Worm (Caenorhabditis elegans): ENCODE results near the gene scvp-1.
A peak's percentile ranks its signal among the peaks of the same experiment; 100 is the strongest.

scvp-1 gene

ce11 chrV:10931189-10931588 lies at the start of gene scvp-1:
Gene scvp-1, minus strand, starts transcription at chrV:10931289.
- no peak for TF ChIP-seq elt-3 (tag; optimal IDR thresholded peaks at IDR 0.05)
- TF ChIP-seq nhr-85 (tag), result no peak
- TF ChIP-seq hpl-2 (GFP tag; optimal IDR thresholded peaks at IDR 0.05), result no peak
- no peak for TF ChIP-seq pqm-1 (tag; optimal IDR thresholded peaks at IDR 0.05)
- no peak for TF ChIP-seq pax-3 (tag; optimal IDR thresholded peaks at IDR 0.05)
- TF ChIP-seq xbp-1 (tag; optimal IDR thresholded peaks at IDR 0.05), result no peak
- no peak for TF ChIP-seq nhr-71 (tag; optimal IDR thresholded peaks at IDR 0.05)
- TF ChIP-seq nhr-90 (tag; optimal IDR thresholded peaks at IDR 0.05; ENCODE audit: poor library complexity), result no peak
- no peak for TF ChIP-seq ceh-88 (GFP tag; IDR thresholded peaks at IDR 0.05)
- no peak for TF ChIP-seq nhr-76 (tag; optimal IDR thresholded peaks at IDR 0.05)
- no peak for TF ChIP-seq mep-1 (tag; optimal IDR thresholded peaks at IDR 0.05)
- no peak for TF ChIP-seq pag-3 (tag; optimal IDR thresholded peaks at IDR 0.05; ENCODE audit: borderline replicate concordance, insufficient read depth)
- no peak for TF ChIP-seq ceh-8 (GFP tag; optimal IDR thresholded peaks at IDR 0.05)
- no peak for TF ChIP-seq snu-23 (GFP tag; optimal IDR thresholded peaks at IDR 0.05)

DNA sequence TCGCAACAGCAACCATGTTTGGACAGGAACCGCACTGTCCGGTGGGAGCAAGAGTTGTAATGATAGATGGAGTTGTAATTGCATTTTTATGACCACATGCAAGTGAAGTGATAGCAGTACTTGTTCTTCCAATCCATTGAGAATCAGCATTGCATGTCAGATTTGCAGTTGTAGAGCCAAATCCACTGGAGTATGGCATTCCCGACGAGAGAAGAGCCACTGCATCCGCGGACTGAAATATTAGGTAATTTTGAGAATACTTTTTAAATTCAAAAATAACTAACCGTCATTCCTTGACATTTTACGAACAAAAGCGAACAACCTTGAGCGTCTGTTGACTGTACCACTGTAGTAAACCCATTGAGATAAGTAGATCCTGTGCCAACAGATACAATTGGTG lies 44.0 kb upstream of the scvp-1 start:
- TF ChIP-seq nhr-11 (tag; optimal IDR thresholded peaks at IDR 0.05) (no peak), ceh-63 (GFP tag; optimal IDR thresholded peaks at IDR 0.05) (no peak), ceh-88 (GFP tag; IDR thresholded peaks at IDR 0.05) (no peak), elt-2 (tag; optimal IDR thresholded peaks at IDR 0.05) (no peak), nhr-84 (tag; optimal IDR thresholded peaks at IDR 0.05) (no peak), pag-3 (tag; optimal IDR thresholded peaks at IDR 0.05; ENCODE audit: borderline replicate concordance, insufficient read depth) (no peak), nhr-76 (tag; optimal IDR thresholded peaks at IDR 0.05) (no peak), ets-5 (GFP tag; IDR thresholded peaks at IDR 0.05) (no peak), fkh-8 (tag; optimal IDR thresholded peaks at IDR 0.05) (no peak), ztf-11 (tag; optimal IDR thresholded peaks at IDR 0.05) (no peak), F16B12.6 (tag; optimal IDR thresholded peaks at IDR 0.05) (no peak), zag-1 (tag; optimal IDR thresholded peaks at IDR 0.05) (no peak), nhr-28 (tag; optimal IDR thresholded peaks at IDR 0.05) (no peak), pqm-1 (tag; optimal IDR thresholded peaks at IDR 0.05) (no peak)

DNA sequence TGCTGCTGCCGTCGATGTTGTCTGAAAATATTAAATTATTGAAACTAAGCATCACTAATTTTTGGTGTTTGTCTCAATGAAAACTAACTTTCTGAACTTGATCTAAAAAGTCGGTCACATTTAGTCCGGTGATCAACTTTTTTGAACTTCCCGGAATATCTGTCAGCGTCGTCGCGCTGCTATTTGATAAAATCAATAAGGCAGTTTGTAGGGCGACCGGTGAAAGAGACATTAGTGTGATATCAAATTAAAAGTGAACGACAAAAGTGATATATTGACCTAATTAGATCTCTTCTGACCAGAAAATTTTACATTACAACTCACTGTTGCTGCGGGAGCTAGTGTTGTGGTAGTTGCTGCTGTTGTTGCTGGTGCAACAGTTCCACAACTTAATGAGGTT lies 39.8 kb upstream of the scvp-1 start:
- TF ChIP-seq blmp-1 (tag; optimal IDR thresholded peaks at IDR 0.05) (peak; percentile 90), elt-3 (tag; optimal IDR thresholded peaks at IDR 0.05) (peak in 1 of 6 experiments; percentile 10), nhr-77 (tag; optimal IDR thresholded peaks at IDR 0.05) (no peak), vab-15 (tag; optimal IDR thresholded peaks at IDR 0.05) (no peak), nhr-85 (tag) (peak; percentile 23), efl-3 (GFP tag; optimal IDR thresholded peaks at IDR 0.05) (no peak), ets-5 (GFP tag; IDR thresholded peaks at IDR 0.05) (no peak), alr-1 (tag; optimal IDR thresholded peaks at IDR 0.05; ENCODE audit: borderline replicate concordance) (no peak)

- TF ChIP-seq xbp-1 (tag; optimal IDR thresholded peaks at IDR 0.05) (no peak), efl-1 (optimal IDR thresholded peaks at IDR 0.05) (no peak), efl-1 (GFP tag; optimal IDR thresholded peaks at IDR 0.05 in 1 of 2) (peak in 1 of 2 experiments; percentile 58), C34B4.2 (tag; optimal IDR thresholded peaks at IDR 0.05) (no peak), lin-15B (tag; optimal IDR thresholded peaks at IDR 0.05) (no peak), zip-4 (GFP tag; optimal IDR thresholded peaks at IDR 0.05) (no peak), ztf-4 (tag; optimal IDR thresholded peaks at IDR 0.05) (no peak), C04F5.9 (tag; optimal IDR thresholded peaks at IDR 0.05) (no peak), fos-1 (tag; optimal IDR thresholded peaks at IDR 0.05) (no peak)
Observed at ce11 chrV:10970070-10970469, 39.0 kb upstream of the scvp-1 start, which contains the start of gene F17C11.22. Gene F17C11.22, minus strand, starts transcription at chrV:10970170.

Data from whole organism, L1 larva.